Worm (Caenorhabditis elegans): ENCODE results near the gene fig-1.

DNA sequence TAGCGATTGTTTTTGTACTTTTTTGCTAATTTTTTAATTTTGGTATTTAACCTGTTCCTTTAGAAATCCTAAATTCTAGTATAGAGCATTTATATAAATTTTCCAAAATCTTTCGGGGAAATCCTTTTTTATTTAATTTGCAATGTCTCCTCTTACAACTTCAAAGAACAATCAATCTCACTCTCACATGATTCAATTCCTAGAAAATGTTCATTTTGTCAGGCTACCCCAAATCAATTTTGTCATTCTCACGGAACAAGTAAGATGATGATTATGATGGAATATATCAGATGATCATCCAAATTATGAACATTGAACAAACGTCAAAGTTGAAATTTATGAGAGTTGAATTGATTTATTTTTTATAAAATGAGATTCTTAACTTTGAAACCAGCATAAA, 43.7 kb downstream of the fig-1 start:
- TF ChIP-seq lin-54 (GFP tag; optimal IDR thresholded peaks at IDR 0.05) = no peak
- no peak for TF ChIP-seq nhr-120 (GFP tag; IDR thresholded peaks at IDR 0.05)
- no peak for TF ChIP-seq zfh-2 (GFP tag; conservative IDR thresholded peaks at IDR 0.05)
